Fruit fly (Drosophila melanogaster) whole organism, prepupa: ENCODE results near the gene CG3625.

ENCODE experiments used
- CG3919 ChIP-seq: fragments of 200-800 bp; sonication (Bioruptor generic); optimal IDR thresholded peaks from 3 replicates; lab custom pipeline; 2016; ENCODE audit warnings: missing biosample characterization, missing genetic modification characterization
- Ets96B ChIP-seq: fragments of 200-800 bp; optimal IDR thresholded peaks from 2 replicates; lab custom pipeline; 2019; ENCODE audit warnings: missing biosample characterization, mild to moderate bottlenecking, missing genetic modification characterization, moderate library complexity
- OdsH ChIP-seq: fragments of 200-800 bp; sonication (Bioruptor generic); optimal IDR thresholded peaks from 3 replicates; lab custom pipeline; 2016; ENCODE audit warnings: missing biosample characterization, missing genetic modification characterization
- lz ChIP-seq: fragments of 200-800 bp; sonication (Bioruptor generic); optimal IDR thresholded peaks from 3 replicates; lab custom pipeline; 2016; ENCODE audit warnings: missing biosample characterization, missing genetic modification characterization

- TF ChIP-seq lz (GFP tag; lab: Kevin White, UChicago): no peak
- TF ChIP-seq Ets96B (tag; lab: Kevin White, UChicago): no peak
- no peak for TF ChIP-seq OdsH (GFP tag; lab: Kevin White, UChicago)
- TF ChIP-seq CG3919 (GFP tag; lab: Kevin White, UChicago): no peak
Measured at dm6 chr2L:268788-269187, 22.8 kb downstream of the CG3625 start, which contains the start of gene CG3345.
